Worm (Caenorhabditis elegans): Measurements from ENCODE around the gene B0554.7.

The B0554.7 gene

DNA sequence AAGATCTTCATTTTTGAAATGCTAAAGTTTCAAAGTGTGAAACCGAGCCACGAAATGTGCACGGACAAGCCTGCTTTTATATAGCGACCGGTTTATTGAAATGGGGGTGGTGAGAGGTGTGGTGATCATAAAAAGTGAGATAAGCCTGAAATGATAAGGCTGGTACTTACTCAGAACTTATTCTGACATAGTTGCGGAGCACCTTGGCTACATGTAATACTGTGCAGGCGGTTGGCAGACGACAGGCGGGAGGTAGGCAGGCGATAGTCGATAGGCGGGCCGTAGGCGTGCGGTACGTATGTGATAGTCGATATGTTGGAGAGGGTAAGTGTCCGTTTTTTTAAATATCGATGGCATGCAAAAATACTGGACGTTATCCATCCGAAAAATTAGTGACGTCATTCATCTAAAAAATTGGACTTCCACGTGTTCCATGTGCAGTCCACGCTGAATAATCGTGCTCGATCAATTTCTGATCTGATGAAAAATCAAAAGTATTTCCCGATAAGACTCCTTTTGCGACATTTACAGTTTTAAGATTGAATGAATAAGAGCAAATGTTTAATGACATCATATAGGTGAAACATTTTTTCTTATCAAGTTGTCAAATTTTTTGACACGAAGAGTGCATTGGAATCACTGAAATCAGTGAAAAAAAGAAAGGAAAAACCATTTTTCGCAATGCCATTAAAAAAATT, 23.0 kb downstream of the B0554.7 start, which contains the start of gene irg-8:
Gene irg-8, minus strand, starts transcription at position 51 of the 698 bp plus-strand sequence.
- no peak for TF ChIP-seq unc-62 (GFP tag; optimal IDR thresholded peaks at IDR 0.05)

DNA sequence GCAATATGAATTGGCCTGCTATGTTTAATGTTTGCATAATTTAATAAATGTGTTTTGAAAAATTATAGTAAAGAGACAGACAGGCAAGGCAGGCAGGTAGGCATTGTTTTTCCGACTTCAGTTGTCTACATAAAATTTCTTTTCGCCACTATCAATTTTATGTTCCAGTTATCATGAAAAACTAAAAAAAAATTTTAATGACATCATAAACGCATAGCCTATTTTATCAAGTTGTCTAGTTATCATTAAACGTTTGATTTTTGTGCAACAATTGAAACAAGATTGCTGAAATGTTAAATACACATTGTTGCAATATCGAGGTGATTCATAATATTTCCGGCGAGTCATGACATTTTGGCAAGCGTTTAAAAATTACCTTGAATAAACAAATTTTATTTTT, 25.8 kb downstream of the B0554.7 start:
- no peak for TF ChIP-seq unc-62 (GFP tag; optimal IDR thresholded peaks at IDR 0.05)

DNA sequence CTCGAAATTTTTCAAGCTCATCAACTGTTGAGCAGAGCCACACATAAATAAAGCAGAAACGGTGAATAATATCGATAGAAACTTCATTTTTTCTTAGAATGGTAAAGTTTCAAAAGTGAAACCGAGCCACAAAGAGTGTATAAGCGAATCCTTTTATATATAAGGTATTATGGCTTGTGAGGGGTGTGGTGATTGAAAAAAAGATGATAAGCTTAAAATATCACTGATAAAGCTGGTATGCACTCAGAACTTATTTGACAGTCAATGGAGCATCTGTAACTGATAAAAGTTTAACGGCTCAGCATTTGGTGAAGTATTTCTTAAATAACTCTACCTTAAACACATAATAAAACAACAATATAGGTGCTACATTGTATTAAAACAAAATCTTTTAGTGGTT, 26.2 kb downstream of the B0554.7 start, which contains the start of gene dod-19:
Gene dod-19, minus strand, starts transcription at position 130 of the 400 bp plus-strand sequence.
- no peak for TF ChIP-seq unc-62 (GFP tag; optimal IDR thresholded peaks at IDR 0.05)

DNA sequence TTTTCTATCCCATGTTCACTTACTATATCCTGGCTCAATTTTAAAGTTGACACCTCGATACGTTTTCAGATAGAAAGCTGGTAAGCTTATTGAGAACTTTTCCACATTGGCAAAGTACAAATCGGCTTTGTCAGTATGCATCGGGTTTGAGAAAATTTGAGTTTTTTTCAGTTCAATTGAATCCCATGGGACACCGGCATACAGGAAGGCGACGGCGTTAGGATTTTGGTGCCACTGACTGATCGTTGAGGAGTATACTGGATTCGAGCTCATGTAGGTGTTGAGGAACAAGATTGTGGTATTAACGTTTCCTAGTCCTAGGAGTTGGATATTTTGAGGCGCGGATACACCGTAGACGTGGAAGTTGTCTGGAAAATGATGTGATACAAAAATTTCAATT, 28.0 kb downstream of the B0554.7 start:
- no peak for TF ChIP-seq unc-62 (GFP tag; optimal IDR thresholded peaks at IDR 0.05)

DNA sequence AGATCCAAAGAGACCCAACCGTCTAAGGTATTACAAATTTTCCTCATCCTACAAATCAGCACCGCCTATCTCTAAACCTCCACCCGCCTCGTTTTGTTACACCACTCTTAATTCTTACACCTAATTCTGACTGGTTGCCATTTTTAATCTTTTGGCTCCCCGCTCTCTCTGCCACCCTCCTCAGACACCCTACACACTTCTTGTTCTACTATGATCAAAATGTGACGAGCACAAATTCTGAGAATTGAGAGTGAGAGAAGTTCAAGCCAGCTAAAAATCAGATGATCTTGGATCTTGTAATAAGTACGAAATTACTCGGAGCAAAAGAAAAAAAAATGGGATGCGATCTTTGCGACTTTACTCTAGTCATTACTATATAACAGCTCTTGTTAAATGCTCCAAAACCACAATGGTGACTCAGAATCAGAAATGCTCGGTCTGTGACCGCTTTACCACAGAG, 36.6 kb downstream of the B0554.7 start, which contains the start of gene nhr-252:
Gene nhr-252, plus strand, starts transcription at position 410 of the 460 bp plus-strand sequence.
- no peak for TF ChIP-seq unc-62 (GFP tag; optimal IDR thresholded peaks at IDR 0.05)

DNA sequence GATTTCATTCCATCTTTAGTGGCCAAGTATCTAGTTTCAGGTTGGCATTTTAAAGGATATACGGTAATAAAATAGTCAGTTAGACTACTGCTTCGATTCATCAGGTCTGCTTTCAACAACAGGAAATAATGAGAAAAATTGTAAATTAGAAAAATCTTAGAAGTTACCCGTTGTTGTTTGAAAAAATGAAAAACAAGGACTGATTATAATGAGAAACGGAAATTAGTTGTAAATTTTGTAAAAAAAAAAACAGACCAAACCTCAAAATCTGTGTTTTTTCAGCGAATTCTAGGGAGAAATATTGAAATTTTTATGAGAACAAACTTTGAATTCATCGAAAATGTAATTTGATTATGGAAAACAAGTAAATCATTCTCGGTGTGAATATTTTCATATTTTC, 37.8 kb downstream of the B0554.7 start, which contains the start of gene srh-62:
Gene srh-62, minus strand, starts transcription at position 101 of the 400 bp plus-strand sequence.
- TF ChIP-seq unc-62 (GFP tag; optimal IDR thresholded peaks at IDR 0.05), result no peak

DNA sequence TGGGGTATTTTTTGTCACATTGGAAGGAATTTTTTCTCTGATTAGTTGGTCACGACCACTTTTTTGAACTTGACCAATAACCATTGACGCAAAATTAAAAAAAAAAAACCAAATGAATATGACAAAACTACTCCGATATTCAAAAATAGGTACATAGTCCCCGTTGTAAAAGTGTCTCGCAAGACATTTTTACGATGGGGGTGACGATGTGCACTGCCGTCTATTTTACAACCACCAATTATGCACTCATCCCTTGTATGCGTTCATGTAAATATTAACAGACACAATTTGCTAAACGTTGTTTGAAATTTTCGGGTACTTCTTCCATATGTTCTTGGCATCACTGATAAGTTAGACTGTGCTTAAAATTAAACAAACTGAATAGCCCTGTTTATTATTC, 41.1 kb downstream of the B0554.7 start, which contains the start of gene scl-27:
Gene scl-27, plus strand, starts transcription at position 301 of the 400 bp plus-strand sequence.
- TF ChIP-seq unc-62 (GFP tag; optimal IDR thresholded peaks at IDR 0.05), result no peak

DNA sequence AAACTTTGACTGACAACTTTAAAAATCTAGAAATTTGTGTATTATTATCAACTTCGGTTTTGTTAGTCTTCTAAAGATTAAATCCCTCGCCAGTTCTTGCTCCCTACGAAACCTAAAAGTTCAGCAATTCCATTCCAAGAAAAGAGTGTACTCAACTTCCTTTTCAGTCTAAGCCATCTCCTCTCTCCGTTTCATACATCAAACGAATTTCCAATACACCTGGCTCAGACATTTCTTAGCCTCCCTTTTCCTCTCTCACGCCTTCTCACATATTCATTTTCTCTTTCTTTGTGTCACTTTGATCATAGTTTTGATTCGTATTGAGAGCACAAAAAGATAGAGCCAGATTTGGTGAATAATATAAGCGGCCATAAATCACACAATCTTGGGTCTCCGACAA, 44.5 kb downstream of the B0554.7 start, which contains the start of gene nhr-253:
Gene nhr-253, plus strand, starts transcription at position 285 of the 400 bp plus-strand sequence.
- TF ChIP-seq unc-62 (GFP tag; optimal IDR thresholded peaks at IDR 0.05), result no peak

DNA sequence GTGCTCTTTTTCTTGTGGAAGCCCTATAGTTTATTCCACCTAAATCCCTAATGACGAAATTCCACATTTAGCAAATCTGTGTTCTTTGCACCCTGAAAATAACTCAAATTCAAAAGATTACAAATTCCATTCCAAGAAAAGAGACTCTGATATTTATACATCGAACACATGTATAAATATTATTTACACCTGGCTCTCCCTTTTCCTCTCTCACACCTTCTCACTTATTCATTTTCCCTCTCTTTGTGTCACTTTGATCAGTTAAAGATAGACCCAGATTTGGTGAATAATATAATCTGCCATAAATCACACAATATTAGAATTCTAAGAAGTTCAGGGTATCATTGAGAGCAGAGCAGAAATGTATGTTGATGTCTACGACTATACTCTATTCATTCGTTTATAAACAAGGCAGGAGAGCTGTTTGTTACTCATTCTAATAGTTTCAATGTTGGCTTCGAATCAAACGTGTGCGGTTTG, 48.6 kb downstream of the B0554.7 start, which contains the start of gene nhr-254:
Gene nhr-254, plus strand, starts transcription at position 430 of the 480 bp plus-strand sequence.
- no peak for TF ChIP-seq unc-62 (GFP tag; optimal IDR thresholded peaks at IDR 0.05)

DNA sequence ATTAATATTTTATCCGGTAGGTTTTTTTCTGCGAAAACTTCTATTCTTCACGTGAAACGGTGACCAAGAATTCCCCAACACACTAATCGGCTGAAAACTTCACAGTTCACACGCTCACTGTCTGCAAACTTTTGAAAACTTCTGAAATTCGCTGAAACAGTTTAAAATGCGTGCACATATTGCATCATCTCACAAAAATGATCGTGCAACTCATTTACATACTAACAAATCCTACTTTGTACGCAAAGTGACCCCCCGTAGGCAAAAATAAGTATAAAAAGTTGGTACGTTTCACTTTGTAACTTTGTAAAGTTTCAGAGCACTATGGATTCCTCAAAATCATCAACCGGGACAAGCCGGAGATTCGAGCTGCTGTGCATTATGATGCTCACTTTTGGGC, 52.4 kb downstream of the B0554.7 start, which contains the start of gene ZK6.6:
Gene ZK6.6, plus strand, starts transcription at position 301 of the 400 bp plus-strand sequence.
- no peak for TF ChIP-seq unc-62 (GFP tag; optimal IDR thresholded peaks at IDR 0.05)

Measured in whole organism, dauer.